Fruit fly (Drosophila melanogaster) whole organism, embryonic: ENCODE data around the gene CG10435.

Source experiments
- Ada2b ChIP-seq: fragments of 200-800 bp; sonication (Bioruptor generic); IDR thresholded peaks from 2 replicates; pipeline ENCODE4 v1.3.6; 2022; ENCODE audit warnings: missing biosample characterization, missing genetic modification characterization
- Bgb ChIP-seq: fragments of 200-800 bp; sonication (Bioruptor generic); IDR thresholded peaks from 2 replicates; pipeline ENCODE4 v1.3.6; 2022; ENCODE audit warnings: missing biosample characterization, missing genetic modification characterization; ENCODE audit not compliant: partially characterized antibody
- Bteb2 ChIP-seq: fragments of 200-800 bp; sonication (Bioruptor generic); optimal IDR thresholded peaks from 2 replicates; lab custom pipeline; 2016; ENCODE audit warnings: missing biosample characterization, missing genetic modification characterization
- CG10147 ChIP-seq: fragments of 200-800 bp; sonication (Bioruptor generic); optimal IDR thresholded peaks from 2 replicates; lab custom pipeline; 2019; ENCODE audit warnings: missing biosample characterization, mild to moderate bottlenecking, missing genetic modification characterization, moderate library complexity
- CG10209 ChIP-seq: fragments of 200-800 bp; sonication (Bioruptor generic); optimal IDR thresholded peaks from 3 replicates; lab custom pipeline; 2017; ENCODE audit warnings: missing biosample characterization, mild to moderate bottlenecking, missing genetic modification characterization, missing genetic modification reagents
- CG11085 ChIP-seq: fragments of 200-800 bp; sonication (Bioruptor generic); IDR thresholded peaks from 2 replicates; pipeline ENCODE4 v1.3.6; 2022; ENCODE audit warnings: missing biosample characterization, missing genetic modification characterization
- CG11247 ChIP-seq: fragments of 200-800 bp; sonication (Bioruptor generic); IDR thresholded peaks from 2 replicates; pipeline ENCODE4 v1.3.6; 2022; ENCODE audit warnings: missing biosample characterization, missing genetic modification characterization
- CG11695 ChIP-seq: fragments of 200-800 bp; sonication (Bioruptor generic); IDR thresholded peaks from 3 replicates; pipeline ENCODE4 v1.3.6; 2022; ENCODE audit warnings: missing biosample characterization, missing genetic modification characterization
- CG12942 ChIP-seq: fragments of 200-800 bp; sonication (Bioruptor generic); optimal IDR thresholded peaks from 3 replicates; lab custom pipeline; 2016; ENCODE audit warnings: missing biosample characterization, missing genetic modification characterization
- CG14860 ChIP-seq: fragments of 200-800 bp; sonication (Bioruptor generic); IDR thresholded peaks from 3 replicates; pipeline ENCODE4 v1.3.6; 2022; ENCODE audit warnings: missing biosample characterization, missing genetic modification characterization; ENCODE audit not compliant: partially characterized antibody
- CG16813 ChIP-seq: fragments of 200-800 bp; sonication (Bioruptor generic); IDR thresholded peaks from 3 replicates; pipeline ENCODE4 v1.3.6; 2022; ENCODE audit warnings: missing biosample characterization, missing genetic modification characterization; ENCODE audit not compliant: partially characterized antibody
- CG2199 ChIP-seq: fragments of 200-800 bp; sonication (Bioruptor generic); IDR thresholded peaks from 3 replicates; pipeline ENCODE4 v1.3.6; 2022; ENCODE audit warnings: missing biosample characterization, missing genetic modification characterization
- CG31388 ChIP-seq: fragments of 200-800 bp; sonication (Bioruptor generic); optimal IDR thresholded peaks from 2 replicates; lab custom pipeline; 2016; ENCODE audit warnings: missing biosample characterization, missing genetic modification characterization
- CG31441 ChIP-seq: fragments of 200-800 bp; sonication (Bioruptor generic); IDR thresholded peaks from 2 replicates; pipeline ENCODE4 v1.3.6; 2022; ENCODE audit warnings: missing biosample characterization, missing genetic modification characterization
- CG42726 ChIP-seq: fragments of 200-800 bp; sonication (Bioruptor generic); IDR thresholded peaks from 2 replicates; pipeline ENCODE4 v1.3.6; 2022; ENCODE audit warnings: missing biosample characterization, missing genetic modification characterization; ENCODE audit not compliant: partially characterized antibody
- CG4282 ChIP-seq: fragments of 200-800 bp; sonication (Bioruptor generic); optimal IDR thresholded peaks from 2 replicates; lab custom pipeline; 2016; ENCODE audit warnings: missing biosample characterization, missing genetic modification characterization
- CG7786 ChIP-seq: fragments of 200-800 bp; sonication (Bioruptor generic); optimal IDR thresholded peaks from 2 replicates; lab custom pipeline; 2016; ENCODE audit warnings: missing biosample characterization, missing genetic modification characterization
- CG9727 ChIP-seq: fragments of 200-800 bp; sonication (Bioruptor generic); optimal IDR thresholded peaks from 3 replicates; lab custom pipeline; 2017; ENCODE audit warnings: missing biosample characterization, mild to moderate bottlenecking, missing genetic modification characterization
- CTCF ChIP-seq: fragments of 200-800 bp; sonication (Bioruptor generic); optimal IDR thresholded peaks from 2 replicates; lab custom pipeline; 2017; ENCODE audit warnings: missing biosample characterization, mild to moderate bottlenecking, missing genetic modification characterization, moderate library complexity
- CkIIα-i1 ChIP-seq: fragments of 200-800 bp; sonication (Bioruptor generic); IDR thresholded peaks from 2 replicates; pipeline ENCODE4 v1.3.6; 2022; ENCODE audit warnings: missing biosample characterization, missing genetic modification characterization
- Ets65A ChIP-seq: fragments of 200-800 bp; sonication (Bioruptor generic); peaks from one replicate; lab custom pipeline; 2016; ENCODE audit warnings: missing biosample characterization, missing genetic modification characterization
- H2.0 ChIP-seq: fragments of 200-800 bp; sonication (Bioruptor generic); IDR thresholded peaks from 2 replicates; pipeline ENCODE4 v1.3.6; 2022; ENCODE audit warnings: missing biosample characterization, missing genetic modification characterization
- HmgZ ChIP-seq: fragments of 200-800 bp; sonication (Bioruptor generic); optimal IDR thresholded peaks from 2 replicates; lab custom pipeline; 2018; ENCODE audit warnings: missing biosample characterization, mild to moderate bottlenecking, missing genetic modification characterization
- Hsf ChIP-seq: fragments of 200-800 bp; sonication (Bioruptor generic); optimal IDR thresholded peaks from 3 replicates; lab custom pipeline; 2016; ENCODE audit warnings: missing biosample characterization, missing genetic modification characterization
- Jarid2 ChIP-seq: fragments of 200-800 bp; sonication (Bioruptor generic); optimal IDR thresholded peaks from 3 replicates; lab custom pipeline; 2017; ENCODE audit warnings: mild to moderate bottlenecking, missing biosample characterization, missing genetic modification reagents, missing genetic modification characterization
- Lhr ChIP-seq: fragments of 200-800 bp; sonication (Bioruptor generic); optimal IDR thresholded peaks from 3 replicates; lab custom pipeline; 2017; ENCODE audit warnings: mild to moderate bottlenecking, missing biosample characterization, missing genetic modification reagents, missing genetic modification characterization
- Lpt ChIP-seq: fragments of >200 bp; optimal IDR thresholded peaks from 2 replicates; lab custom pipeline; 2018; ENCODE audit warnings: missing biosample characterization, missing genetic modification characterization
- Med ChIP-seq: fragments of 200-800 bp; sonication (Bioruptor generic); peaks from one replicate; lab custom pipeline; 2016; ENCODE audit warnings: missing biosample characterization, missing genetic modification characterization, mild to moderate bottlenecking, inconsistent platforms, moderate library complexity
- Mrtf ChIP-seq: fragments of 200-800 bp; sonication (Bioruptor generic); IDR thresholded peaks from 3 replicates; pipeline ENCODE4 v1.3.6; 2022; ENCODE audit warnings: missing biosample characterization, missing genetic modification characterization
- Scr ChIP-seq: fragments of 200-800 bp; sonication (Bioruptor generic); IDR thresholded peaks from 2 replicates; pipeline ENCODE4 v1.3.6; 2022; ENCODE audit warnings: missing biosample characterization, missing genetic modification characterization; ENCODE audit not compliant: partially characterized antibody
- Sry-δ ChIP-seq: fragments of 200-800 bp; sonication (Bioruptor generic); optimal IDR thresholded peaks from 2 replicates; lab custom pipeline; 2016; ENCODE audit warnings: missing biosample characterization, missing genetic modification characterization
- Taf1 ChIP-seq: fragments of 200-800 bp; sonication (Bioruptor generic); IDR thresholded peaks from 2 replicates; pipeline ENCODE4 v1.3.6; 2022; ENCODE audit warnings: missing biosample characterization, missing genetic modification characterization
- Xrp1 ChIP-seq: fragments of 200-800 bp; sonication (Bioruptor generic); IDR thresholded peaks from 2 replicates; pipeline ENCODE4 v1.3.6; 2022; ENCODE audit warnings: missing biosample characterization, missing genetic modification characterization
- bigmax ChIP-seq: fragments of 200-800 bp; sonication (Bioruptor generic); optimal IDR thresholded peaks from 2 replicates; lab custom pipeline; 2018; ENCODE audit warnings: missing biosample characterization, mild to moderate bottlenecking, missing genetic modification characterization
- crc ChIP-seq: fragments of 200-800 bp; sonication (Bioruptor generic); optimal IDR thresholded peaks from 2 replicates; lab custom pipeline; 2016; ENCODE audit warnings: missing biosample characterization, missing genetic modification characterization
- crol ChIP-seq: fragments of 200-800 bp; sonication (Bioruptor generic); IDR thresholded peaks from 2 replicates; pipeline ENCODE4 v1.3.6; 2022; ENCODE audit warnings: missing biosample characterization, missing genetic modification characterization
- dan ChIP-seq: fragments of 200-800 bp; sonication (Bioruptor generic); IDR thresholded peaks from 2 replicates; pipeline ENCODE4 v1.3.6; 2022; ENCODE audit warnings: missing biosample characterization, missing genetic modification characterization
- dpn ChIP-seq, 2 experiments: fragments of 200-800 bp; sonication (Bioruptor generic); optimal IDR thresholded peaks; 3 replicates each; lab custom pipeline; 2016; ENCODE audit warnings: missing biosample characterization in 2 of 2, missing genetic modification characterization in 2 of 2
- grau ChIP-seq: fragments of 200-800 bp; optimal IDR thresholded peaks from 3 replicates; lab custom pipeline; 2019; ENCODE audit warnings: missing biosample characterization, mild to moderate bottlenecking, missing genetic modification characterization, moderate library complexity
- hbn ChIP-seq: fragments of 200-800 bp; sonication (Bioruptor generic); IDR thresholded peaks from 2 replicates; pipeline ENCODE4 v1.3.6; 2022; ENCODE audit warnings: missing biosample characterization, missing genetic modification characterization; ENCODE audit not compliant: partially characterized antibody
- jing ChIP-seq: fragments of 200-800 bp; sonication (Bioruptor generic); optimal IDR thresholded peaks from 2 replicates; lab custom pipeline; 2018; ENCODE audit warnings: missing biosample characterization, mild to moderate bottlenecking, missing genetic modification characterization
- jumu ChIP-seq: fragments of 200-800 bp; sonication (Bioruptor generic); optimal IDR thresholded peaks from 3 replicates; lab custom pipeline; 2016; ENCODE audit warnings: missing biosample characterization, missing genetic modification characterization
- knrl ChIP-seq: fragments of 200-800 bp; sonication (Bioruptor generic); IDR thresholded peaks from 3 replicates; pipeline ENCODE4 v1.3.6; 2022; ENCODE audit warnings: missing biosample characterization, missing genetic modification characterization; ENCODE audit not compliant: partially characterized antibody
- lbe ChIP-seq: fragments of 200-800 bp; sonication (Bioruptor generic); optimal IDR thresholded peaks from 2 replicates; lab custom pipeline; 2016; ENCODE audit warnings: missing biosample characterization, mild to moderate bottlenecking, missing genetic modification characterization
- phol ChIP-seq: fragments of 200-800 bp; sonication (Bioruptor generic); optimal IDR thresholded peaks from 3 replicates; lab custom pipeline; 2018; ENCODE audit warnings: missing biosample characterization, mild to moderate bottlenecking, missing genetic modification characterization, moderate library complexity
- row ChIP-seq: fragments of 200-800 bp; sonication (Bioruptor generic); IDR thresholded peaks from 3 replicates; pipeline ENCODE4 v1.3.6; 2022; ENCODE audit warnings: missing biosample characterization, missing genetic modification characterization
- sc ChIP-seq, 3 experiments: fragments of >200 bp in 2 of 3; fragments of 200-800 bp in 1 of 3; sonication (Bioruptor generic) in 1 of 3; optimal IDR thresholded peaks; 2 replicates in 2 of 3; 3 replicates in 1 of 3; lab custom pipeline; 2017; ENCODE audit warnings: mild to moderate bottlenecking in 1 of 3, missing biosample characterization in 1 of 3, missing genetic modification characterization in 1 of 3, missing genetic modification reagents in 1 of 3
- schlank ChIP-seq: fragments of 200-800 bp; sonication (Bioruptor generic); optimal IDR thresholded peaks from 2 replicates; lab custom pipeline; 2018; ENCODE audit warnings: missing biosample characterization, mild to moderate bottlenecking, missing genetic modification characterization
- stwl ChIP-seq: fragments of 200-800 bp; sonication (Bioruptor generic); optimal IDR thresholded peaks from 3 replicates; lab custom pipeline; 2018; ENCODE audit warnings: missing biosample characterization, mild to moderate bottlenecking, missing genetic modification characterization, moderate library complexity
- sug ChIP-seq: fragments of 200-800 bp; optimal IDR thresholded peaks from 2 replicates; lab custom pipeline; 2019; ENCODE audit warnings: missing biosample characterization, mild to moderate bottlenecking, missing genetic modification characterization, moderate library complexity
- tap ChIP-seq: fragments of 200-800 bp; optimal IDR thresholded peaks from 3 replicates; lab custom pipeline; 2019; ENCODE audit warnings: missing biosample characterization, mild to moderate bottlenecking, missing genetic modification characterization, moderate library complexity
- yki ChIP-seq: fragments of >200 bp; optimal IDR thresholded peaks from 3 replicates; lab custom pipeline; 2018

Gene CG10435

DNA sequence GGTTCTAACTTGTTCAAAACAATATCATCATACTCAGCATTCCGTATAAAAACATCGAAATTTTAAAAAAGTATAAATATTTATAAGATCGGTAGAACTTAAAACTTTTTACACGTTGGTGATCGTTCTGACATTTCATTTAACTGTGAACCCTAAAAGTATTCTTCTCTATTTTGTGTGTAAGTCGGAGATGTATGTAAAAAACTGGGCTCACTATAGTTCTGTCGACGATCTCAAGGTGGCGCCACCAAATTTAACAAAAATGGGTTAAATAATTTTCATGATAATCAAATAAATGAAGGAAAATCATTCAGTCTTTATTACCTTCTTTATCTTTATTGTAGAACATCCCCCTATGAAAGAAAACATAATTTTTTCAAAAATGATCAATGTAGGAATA is 31.6 kb downstream of the CG10435 start (continued):
- TF ChIP-seq sug (tag; lab: Kevin White, UChicago) (no peak), CG2199 (GFP tag; lab: Robert Waterston, UW) (peak; percentile 90), tap (tag; lab: Kevin White, UChicago) (no peak), Lhr (GFP tag; lab: Kevin White, UChicago) (peak; percentile 67), CG31388 (no peak), Lpt (no peak), CG12942 (GFP tag; lab: Kevin White, UChicago) (no peak), CkIIα-i1 (GFP tag; lab: Robert Waterston, UW) (no peak), CG31441 (no peak), hbn (GFP tag; lab: Robert Waterston, UW) (no peak), Ada2b (GFP tag; lab: Robert Waterston, UW) (no peak), CG11695 (no peak), CG9727 (GFP tag; lab: Kevin White, UChicago) (no peak), CG4282 (GFP tag; lab: Kevin White, UChicago) (no peak), CTCF (peak; percentile 96), Hsf (no peak), CG11247 (no peak), Sry-δ (GFP tag; lab: Kevin White, UChicago) (no peak), bigmax (GFP tag; lab: Kevin White, UChicago) (no peak), Scr (GFP tag; lab: Robert Waterston, UW) (no peak), phol (tag; lab: Kevin White, UChicago) (no peak), Ets65A (no peak), lbe (GFP tag; lab: Kevin White, UChicago) (no peak), schlank (tag; lab: Kevin White, UChicago) (no peak), dan (GFP tag; lab: Robert Waterston, UW) (no peak), HmgZ (tag; lab: Kevin White, UChicago) (peak; percentile 8), grau (tag; lab: Kevin White, UChicago) (peak; percentile 12), jing (GFP tag; lab: Kevin White, UChicago) (no peak), H2.0 (no peak), CG42726 (GFP tag; lab: Robert Waterston, UW) (0 out of 2 replicates have a peak, but pooled peaks have one; percentile 25), Mrtf (GFP tag; lab: Robert Waterston, UW) (no peak), crc (no peak), CG14860 (no peak), Taf1 (no peak), Med (peak; percentile 74), Jarid2 (GFP tag; lab: Kevin White, UChicago) (no peak), CG10147 (GFP tag; lab: Kevin White, UChicago) (no peak), stwl (peak; percentile 47), CG7786 (no peak), CG11085 (no peak), Bgb (peak; percentile 63), CG16813 (GFP tag; lab: Robert Waterston, UW) (0 out of 3 replicates have a peak, but pooled peaks have one; percentile 35), Xrp1 (GFP tag; lab: Robert Waterston, UW) (no peak), CG10209 (GFP tag; lab: Kevin White, UChicago) (no peak), Bteb2 (GFP tag; lab: Kevin White, UChicago) (no peak), knrl (peak; percentile 32; the same call in 1 of the 3 replicates), crol (GFP tag; lab: Robert Waterston, UW) (no peak), yki (lab: Kevin White, UChicago) (no peak), row (GFP tag; lab: Robert Waterston, UW) (no peak), sc (optimal IDR thresholded peaks at IDR 0.05; lab: Kevin White, UChicago) (no peak), sc (GFP tag; optimal IDR thresholded peaks at IDR 0.05; lab: Kevin White, UChicago) (no peak), jumu (GFP tag; lab: Kevin White, UChicago) (no peak), dpn (GFP tag; optimal IDR thresholded peaks at IDR 0.05; lab: Kevin White, UChicago) (no peak)
